Worm (Caenorhabditis elegans) whole organism, L1 larva: Measurements from ENCODE around the gene clec-214.

Experiments used
- elt-3 ChIP-seq, 6 experiments: fragments of 150-350 bp in 1 of 6; sonication (generic microtip); optimal IDR thresholded peaks; 2 replicates each; lab custom pipeline; 2017 to 2018; ENCODE audit warnings: missing biosample characterization in 6 of 6, missing genetic modification characterization in 6 of 6, inconsistent platforms in 1 of 6
- fos-1 ChIP-seq: fragments of 150-350 bp; optimal IDR thresholded peaks from 2 replicates; lab custom pipeline; 2014; ENCODE audit warnings: missing biosample characterization, missing genetic modification characterization
- lin-14 ChIP-seq: fragments of 200-800 bp; sonication (Bioruptor generic); optimal IDR thresholded peaks from 2 replicates; lab custom pipeline; 2018; ENCODE audit warnings: mild to moderate bottlenecking, missing genetic modification characterization, moderate library complexity, missing compliant biosample characterization
- lin-39 ChIP-seq: fragments of 150-350 bp; optimal IDR thresholded peaks from 2 replicates; lab custom pipeline; 2014; ENCODE audit warnings: missing biosample characterization, missing genetic modification reagents, missing genetic modification characterization
- lir-3 ChIP-seq: sonication (generic microtip); optimal IDR thresholded peaks from 2 replicates; lab custom pipeline; 2016; ENCODE audit warnings: mild to moderate bottlenecking, missing genetic modification characterization, moderate library complexity, missing compliant biosample characterization; ENCODE audit not compliant: poor library complexity
- mab-9 ChIP-seq: fragments of 200-800 bp; sonication (Bioruptor generic); IDR thresholded peaks from 2 replicates; pipeline ENCODE4 v1.3.6; 2022; ENCODE audit warnings: missing genetic modification reagents, missing genetic modification characterization, missing compliant biosample characterization
- nhr-12 ChIP-seq: sonication (generic microtip); optimal IDR thresholded peaks from 2 replicates; lab custom pipeline; 2017; ENCODE audit warnings: missing biosample characterization, missing genetic modification characterization
- pqm-1 ChIP-seq: sonication (generic microtip); optimal IDR thresholded peaks from 3 replicates; lab custom pipeline; 2017; ENCODE audit warnings: missing biosample characterization, missing genetic modification characterization

ce11 chrV:7609698-7610420 is at the start of gene clec-214, which contains the start of gene folt-3:
- TF ChIP-seq lir-3: no peak
- TF ChIP-seq elt-3 (tag; optimal IDR thresholded peaks at IDR 0.05; lab: Kevin White, UChicago): no peak
- TF ChIP-seq nhr-12 (tag; lab: Kevin White, UChicago): no peak
- no peak for TF ChIP-seq pqm-1 (tag; lab: Kevin White, UChicago)
- TF ChIP-seq mab-9 (GFP tag; lab: Robert Waterston, UW): no peak
- TF ChIP-seq fos-1 (tag; lab: Kevin White, UChicago): no peak
- no peak for TF ChIP-seq lin-39 (tag; lab: Kevin White, UChicago)
- no peak for TF ChIP-seq lin-14 (GFP tag; lab: Kevin White, UChicago)
